Fruit fly (Drosophila melanogaster) Kc167 (cell line): Measurements from ENCODE around the gene CG3251.

Experiments
- Myc ChIP-seq: fragments of >200 bp; optimal IDR thresholded peaks from 2 replicates; lab custom pipeline; 2017; ENCODE audit warnings: missing external identifiers
- h ChIP-seq: fragments of >200 bp; optimal IDR thresholded peaks from 3 replicates; lab custom pipeline; 2018; ENCODE audit warnings: missing external identifiers
- insv ChIP-seq: fragments of >200 bp; optimal IDR thresholded peaks from 3 replicates; lab custom pipeline; 2018; ENCODE audit warnings: missing external identifiers
- ttk ChIP-seq: sonication (Bioruptor generic); optimal IDR thresholded peaks from 2 replicates; lab custom pipeline; 2017; ENCODE audit warnings: missing external identifiers

DNA sequence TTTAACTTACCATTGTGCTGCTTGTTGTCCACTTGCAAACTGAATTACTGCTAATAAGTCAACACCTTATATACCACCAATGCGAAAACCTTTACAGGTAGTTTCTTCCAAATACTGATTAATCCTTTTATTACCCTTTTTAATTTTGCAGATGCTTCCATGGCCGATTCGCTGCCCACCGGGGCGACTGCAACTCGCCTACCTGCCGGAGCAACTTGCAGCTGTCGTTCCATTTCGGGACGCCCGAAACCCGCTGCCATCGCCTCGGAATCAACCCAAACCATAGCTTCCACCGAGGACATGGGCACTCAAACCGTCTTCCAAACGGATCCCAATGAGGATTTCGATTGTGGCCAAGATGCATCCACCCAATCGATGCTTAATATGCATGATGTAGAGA lies 6.1 kb downstream of the CG3251 start, which contains the start of gene Elba1:
- TF ChIP-seq ttk (lab: Kevin White, UChicago) = no peak
- TF ChIP-seq insv (lab: Kevin White, UChicago) = no peak
- no peak for TF ChIP-seq h (lab: Kevin White, UChicago)
- no peak for TF ChIP-seq Myc (lab: Kevin White, UChicago)
